Worm (Caenorhabditis elegans): ENCODE measurements around the gene irld-49.

ce11 chrII:2921860-2922259 is 22.1 kb upstream of the irld-49 start:
- no peak for TF ChIP-seq nhr-12 (tag; optimal IDR thresholded peaks at IDR 0.05)
- no peak for TF ChIP-seq sma-9 (GFP tag; optimal IDR thresholded peaks at IDR 0.05)
- TF ChIP-seq sma-9 (tag; optimal IDR thresholded peaks at IDR 0.05), result no peak
- no peak for TF ChIP-seq skn-1 (tag; optimal IDR thresholded peaks at IDR 0.05)
- TF ChIP-seq ama-1 (optimal IDR thresholded peaks at IDR 0.05), result no peak
- no peak for TF ChIP-seq nhr-11 (tag; optimal IDR thresholded peaks at IDR 0.05)
- no peak for TF ChIP-seq nhr-237 (tag; optimal IDR thresholded peaks at IDR 0.05)
- TF ChIP-seq mab-5 (tag; optimal IDR thresholded peaks at IDR 0.05), result no peak
- no peak for TF ChIP-seq fos-1 (tag; optimal IDR thresholded peaks at IDR 0.05)
- no peak for TF ChIP-seq lsy-2 (tag; optimal IDR thresholded peaks at IDR 0.05)
- TF ChIP-seq snpc-4 (tag; optimal IDR thresholded peaks at IDR 0.05), result no peak
- TF ChIP-seq ceh-82 (tag; optimal IDR thresholded peaks at IDR 0.05), result no peak
- no peak for TF ChIP-seq egl-27 (tag; optimal IDR thresholded peaks at IDR 0.05)
- TF ChIP-seq ztf-4 (tag; optimal IDR thresholded peaks at IDR 0.05), result no peak
